Worm (Caenorhabditis elegans) whole organism, L1 larva: ENCODE data around the gene toh-1.
A peak's percentile ranks its signal among the peaks of the same experiment; 100 is the strongest.

Source experiments
- C04F5.9 ChIP-seq: sonication (generic microtip); optimal IDR thresholded peaks from 2 replicates; lab custom pipeline; 2016; ENCODE audit warnings: missing genetic modification characterization, missing compliant biosample characterization
- C16A3.4 ChIP-seq: fragments of 150-350 bp; optimal IDR thresholded peaks from 2 replicates; lab custom pipeline; 2014; ENCODE audit warnings: missing biosample characterization, missing genetic modification characterization
- C34B4.2 ChIP-seq: sonication (generic microtip); optimal IDR thresholded peaks from 2 replicates; lab custom pipeline; 2017; ENCODE audit warnings: mild to moderate bottlenecking, missing genetic modification characterization, missing compliant biosample characterization
- Y116A8C.19 ChIP-seq: sonication (generic microtip); optimal IDR thresholded peaks from 2 replicates; lab custom pipeline; 2016; ENCODE audit warnings: missing compliant biosample characterization, missing genetic modification characterization, borderline replicate concordance
- alr-1 ChIP-seq: fragments of 200-800 bp; sonication (Bioruptor generic); optimal IDR thresholded peaks from 2 replicates; lab custom pipeline; 2018; ENCODE audit warnings: borderline replicate concordance, mild to moderate bottlenecking, missing genetic modification characterization, missing compliant biosample characterization
- blmp-1 ChIP-seq: fragments of 150-350 bp; optimal IDR thresholded peaks from 2 replicates; lab custom pipeline; 2014; ENCODE audit warnings: missing biosample characterization, missing genetic modification characterization
- ceh-90 ChIP-seq: sonication (generic microtip); optimal IDR thresholded peaks from 2 replicates; lab custom pipeline; 2016; ENCODE audit warnings: missing genetic modification characterization, missing compliant biosample characterization
- dsc-1 ChIP-seq: sonication (generic microtip); optimal IDR thresholded peaks from 2 replicates; lab custom pipeline; 2016; ENCODE audit warnings: mild to moderate bottlenecking, missing genetic modification characterization, missing compliant biosample characterization
- efl-1 ChIP-seq, 4 experiments: fragments of 150-350 bp; optimal IDR thresholded peaks in 3 of 4; peaks in 1 of 4; 1 replicate in 1 of 4; 2 replicates in 3 of 4; lab custom pipeline; 2014; ENCODE audit warnings: missing biosample characterization in 2 of 4, missing genetic modification characterization in 2 of 4, missing genetic modification reagents in 2 of 4
- egl-27 ChIP-seq, 2 experiments: fragments of 150-350 bp in 1 of 2; sonication (generic microtip); optimal IDR thresholded peaks; 3 replicates each; lab custom pipeline; 2017 to 2018; ENCODE audit warnings: missing biosample characterization in 2 of 2, missing genetic modification characterization in 2 of 2, missing genetic modification reagents in 2 of 2
- elt-2 ChIP-seq: sonication (generic microtip); optimal IDR thresholded peaks from 2 replicates; lab custom pipeline; 2016; ENCODE audit warnings: missing genetic modification characterization, mild to moderate bottlenecking, inconsistent platforms, missing compliant biosample characterization, missing genetic modification reagents
- ets-5 ChIP-seq: fragments of 200-800 bp; sonication (Bioruptor generic); IDR thresholded peaks from 2 replicates; pipeline ENCODE4 v1.3.6; 2022; ENCODE audit warnings: missing genetic modification characterization, missing compliant biosample characterization
- grh-1 ChIP-seq: fragments of 200-800 bp; sonication (Bioruptor generic); IDR thresholded peaks from 2 replicates; pipeline ENCODE4 v1.3.6; 2022; ENCODE audit warnings: missing genetic modification reagents, missing genetic modification characterization, missing compliant biosample characterization
- hlh-17 ChIP-seq: fragments of 200-800 bp; sonication (Bioruptor generic); optimal IDR thresholded peaks from 2 replicates; lab custom pipeline; 2018; ENCODE audit warnings: missing genetic modification characterization, mild to moderate bottlenecking, missing compliant biosample characterization, moderate library complexity, borderline replicate concordance
- hlh-4 ChIP-seq: sonication (generic microtip); optimal IDR thresholded peaks from 2 replicates; lab custom pipeline; 2016; ENCODE audit warnings: mild to moderate bottlenecking, missing genetic modification characterization, missing compliant biosample characterization
- hpl-2 ChIP-seq: fragments of 150-350 bp; optimal IDR thresholded peaks from 2 replicates; lab custom pipeline; 2014; ENCODE audit warnings: missing biosample characterization, missing genetic modification reagents, missing genetic modification characterization
- isw-1 ChIP-seq: fragments of 200-800 bp; sonication (Bioruptor generic); IDR thresholded peaks from 2 replicates; pipeline ENCODE4 v1.3.6; 2022; ENCODE audit warnings: missing genetic modification characterization, missing compliant biosample characterization
- lin-13 ChIP-seq: fragments of 150-350 bp; optimal IDR thresholded peaks from 2 replicates; lab custom pipeline; 2014; ENCODE audit warnings: missing biosample characterization, missing genetic modification reagents, missing genetic modification characterization
- lin-14 ChIP-seq: fragments of 200-800 bp; sonication (Bioruptor generic); optimal IDR thresholded peaks from 2 replicates; lab custom pipeline; 2018; ENCODE audit warnings: mild to moderate bottlenecking, missing genetic modification characterization, moderate library complexity, missing compliant biosample characterization
- lin-35 ChIP-seq, 2 experiments: fragments of 150-350 bp; optimal IDR thresholded peaks; 2 replicates each; lab custom pipeline; 2014; ENCODE audit warnings: missing biosample characterization in 2 of 2, missing genetic modification characterization in 2 of 2, missing genetic modification reagents in 2 of 2
- lin-39 ChIP-seq: fragments of 150-350 bp; optimal IDR thresholded peaks from 2 replicates; lab custom pipeline; 2014; ENCODE audit warnings: missing biosample characterization, missing genetic modification reagents, missing genetic modification characterization
- lir-3 ChIP-seq: sonication (generic microtip); optimal IDR thresholded peaks from 2 replicates; lab custom pipeline; 2016; ENCODE audit warnings: mild to moderate bottlenecking, missing genetic modification characterization, moderate library complexity, missing compliant biosample characterization; ENCODE audit not compliant: poor library complexity
- lsy-2 ChIP-seq, 2 experiments: fragments of 150-350 bp; optimal IDR thresholded peaks; 2 replicates each; lab custom pipeline; 2014; ENCODE audit warnings: missing biosample characterization in 2 of 2, missing genetic modification characterization in 2 of 2
- mdl-1 ChIP-seq, 2 experiments: fragments of 150-350 bp; optimal IDR thresholded peaks; 2 replicates each; lab custom pipeline; 2014 to 2017; ENCODE audit warnings: missing biosample characterization in 2 of 2, missing genetic modification characterization in 2 of 2, inconsistent platforms in 1 of 2
- mep-1 ChIP-seq: fragments of 150-350 bp; optimal IDR thresholded peaks from 2 replicates; lab custom pipeline; 2014; ENCODE audit warnings: missing biosample characterization, missing genetic modification characterization
- nhr-11 ChIP-seq: fragments of 150-350 bp; optimal IDR thresholded peaks from 2 replicates; lab custom pipeline; 2014; ENCODE audit warnings: missing biosample characterization, missing genetic modification characterization
- nhr-19 ChIP-seq: fragments of 200-800 bp; sonication (Bioruptor generic); conservative IDR thresholded peaks from 2 replicates; pipeline ENCODE4 v1.3.6; 2022; ENCODE audit warnings: missing genetic modification characterization, missing compliant biosample characterization
- nhr-20 ChIP-seq: sonication (generic microtip); optimal IDR thresholded peaks from 2 replicates; lab custom pipeline; 2016; ENCODE audit warnings: mild to moderate bottlenecking, missing genetic modification characterization, missing compliant biosample characterization
- nhr-237 ChIP-seq: fragments of 150-350 bp; optimal IDR thresholded peaks from 2 replicates; lab custom pipeline; 2014; ENCODE audit warnings: missing biosample characterization, missing genetic modification characterization
- nhr-47 ChIP-seq: sonication (generic microtip); optimal IDR thresholded peaks from 2 replicates; lab custom pipeline; 2016; ENCODE audit warnings: mild to moderate bottlenecking, missing genetic modification characterization, moderate library complexity, missing compliant biosample characterization
- nhr-71 ChIP-seq: sonication (generic microtip); optimal IDR thresholded peaks from 2 replicates; lab custom pipeline; 2016; ENCODE audit warnings: mild to moderate bottlenecking, missing genetic modification characterization, moderate library complexity, missing compliant biosample characterization
- nhr-84 ChIP-seq: sonication (generic microtip); optimal IDR thresholded peaks from 2 replicates; lab custom pipeline; 2017; ENCODE audit warnings: missing biosample characterization, missing genetic modification characterization
- nhr-90 ChIP-seq: sonication (generic microtip); optimal IDR thresholded peaks from 2 replicates; lab custom pipeline; 2016; ENCODE audit warnings: mild to moderate bottlenecking, missing genetic modification characterization, missing compliant biosample characterization; ENCODE audit not compliant: poor library complexity
- pag-3 ChIP-seq: sonication (generic microtip); optimal IDR thresholded peaks from 2 replicates; lab custom pipeline; 2017; ENCODE audit warnings: missing genetic modification characterization, mild to moderate bottlenecking, missing compliant biosample characterization, antibody characterized with exemption, borderline replicate concordance; ENCODE audit not compliant: insufficient read depth
- pax-3 ChIP-seq: fragments of 200-800 bp; sonication (Bioruptor generic); optimal IDR thresholded peaks from 2 replicates; lab custom pipeline; 2018; ENCODE audit warnings: mild to moderate bottlenecking, missing genetic modification characterization, moderate library complexity, missing compliant biosample characterization
- rnt-1 ChIP-seq: sonication (generic microtip); optimal IDR thresholded peaks from 2 replicates; lab custom pipeline; 2016; ENCODE audit warnings: mild to moderate bottlenecking, missing genetic modification characterization, moderate library complexity, missing compliant biosample characterization
- snu-23 ChIP-seq: sonication (generic microtip); optimal IDR thresholded peaks from 2 replicates; lab custom pipeline; 2016; ENCODE audit warnings: missing genetic modification characterization, missing compliant biosample characterization
- sox-4 ChIP-seq: sonication (generic microtip); optimal IDR thresholded peaks from 2 replicates; lab custom pipeline; 2016; ENCODE audit warnings: missing genetic modification characterization, missing compliant biosample characterization
- sup-37 ChIP-seq: fragments of 200-800 bp; sonication (Bioruptor generic); optimal IDR thresholded peaks from 2 replicates; lab custom pipeline; 2018; ENCODE audit warnings: mild to moderate bottlenecking, missing genetic modification characterization, missing compliant biosample characterization
- tlp-1 ChIP-seq: fragments of 150-350 bp; optimal IDR thresholded peaks from 2 replicates; lab custom pipeline; 2014; ENCODE audit warnings: missing biosample characterization, missing genetic modification characterization
- unc-130 ChIP-seq: fragments of 150-350 bp; optimal IDR thresholded peaks from 2 replicates; lab custom pipeline; 2017; ENCODE audit warnings: missing biosample characterization, missing genetic modification characterization, inconsistent platforms
- unc-86 ChIP-seq: sonication (generic microtip); optimal IDR thresholded peaks from 2 replicates; lab custom pipeline; 2016; ENCODE audit warnings: missing genetic modification characterization, missing compliant biosample characterization
- unc-98 ChIP-seq: fragments of 200-800 bp; sonication (Bioruptor generic); IDR thresholded peaks from 2 replicates; pipeline ENCODE4 v1.3.6; 2022; ENCODE audit warnings: missing genetic modification characterization, missing compliant biosample characterization
- vab-15 ChIP-seq: sonication (generic microtip); optimal IDR thresholded peaks from 2 replicates; lab custom pipeline; 2017; ENCODE audit warnings: missing genotype, mild to moderate bottlenecking, missing genetic modification characterization, missing compliant biosample characterization
- xbp-1 ChIP-seq: sonication (generic microtip); optimal IDR thresholded peaks from 2 replicates; lab custom pipeline; 2016; ENCODE audit warnings: missing genetic modification characterization, missing compliant biosample characterization
- zag-1 ChIP-seq: fragments of 150-350 bp; optimal IDR thresholded peaks from 2 replicates; lab custom pipeline; 2014; ENCODE audit warnings: missing biosample characterization, missing genetic modification characterization
- ztf-4 ChIP-seq: fragments of 150-350 bp; optimal IDR thresholded peaks from 2 replicates; lab custom pipeline; 2014; ENCODE audit warnings: missing biosample characterization, missing genetic modification characterization

Gene toh-1

ce11 chrIII:3783914-3784313 lies 24.9 kb downstream of the toh-1 start:
- no peak for TF ChIP-seq xbp-1 (tag; lab: Kevin White, UChicago)
- peak; percentile 39 for TF ChIP-seq lin-14 (GFP tag; lab: Kevin White, UChicago)
- TF ChIP-seq rnt-1: peak; percentile 4

ce11 chrIII:3782853-3783252 lies 26.0 kb downstream of the toh-1 start:
- TF ChIP-seq C04F5.9 (tag; lab: Kevin White, UChicago): no peak
- no peak for TF ChIP-seq lin-39 (tag; lab: Kevin White, UChicago)
- no peak for TF ChIP-seq alr-1 (tag; lab: Kevin White, UChicago)
- TF ChIP-seq unc-130: peak; percentile 27
- peak; percentile 20 for TF ChIP-seq mep-1
- TF ChIP-seq pax-3 (tag; lab: Kevin White, UChicago): no peak
- TF ChIP-seq hlh-4 (tag; lab: Kevin White, UChicago): no peak
- peak in 1 of 2 experiments; percentile 21 for TF ChIP-seq efl-1 (optimal IDR thresholded peaks at IDR 0.05; lab: Kevin White, UChicago)
- TF ChIP-seq efl-1 (GFP tag; optimal IDR thresholded peaks at IDR 0.05 in 1 of 2; lab: Kevin White, UChicago): no peak
- TF ChIP-seq ets-5 (GFP tag; lab: Robert Waterston, UW): no peak
- TF ChIP-seq egl-27 (tag; optimal IDR thresholded peaks at IDR 0.05; lab: Kevin White, UChicago): no peak
- TF ChIP-seq zag-1: no peak
- TF ChIP-seq pag-3 (tag; lab: Kevin White, UChicago): no peak
- peak; percentile 43 for TF ChIP-seq nhr-20 (tag; lab: Kevin White, UChicago)
- no peak for TF ChIP-seq nhr-84 (tag; lab: Kevin White, UChicago)
- no peak for TF ChIP-seq sox-4 (tag; lab: Kevin White, UChicago)
- peak; percentile 53 for TF ChIP-seq nhr-19 (GFP tag; lab: Robert Waterston, UW)
- TF ChIP-seq elt-2 (tag; lab: Kevin White, UChicago): no peak
- TF ChIP-seq C34B4.2 (tag; lab: Kevin White, UChicago): no peak
- TF ChIP-seq lin-14 (GFP tag; lab: Kevin White, UChicago): peak; percentile 73
- no peak for TF ChIP-seq dsc-1 (tag; lab: Kevin White, UChicago)
- TF ChIP-seq C16A3.4 (tag; lab: Kevin White, UChicago): peak; percentile 14
- TF ChIP-seq grh-1: no peak
- no peak for TF ChIP-seq hlh-17 (GFP tag; lab: Kevin White, UChicago)
- TF ChIP-seq Y116A8C.19 (tag; lab: Kevin White, UChicago): no peak
- TF ChIP-seq snu-23: peak; percentile 59
- peak; percentile 8 for TF ChIP-seq nhr-11 (tag; lab: Kevin White, UChicago)
- peak; percentile 75 for TF ChIP-seq rnt-1
- no peak for TF ChIP-seq nhr-237 (tag; lab: Kevin White, UChicago)
- TF ChIP-seq lsy-2 (tag; optimal IDR thresholded peaks at IDR 0.05; lab: Kevin White, UChicago): peak; percentile 19 to 74
- TF ChIP-seq lin-35 (GFP tag; optimal IDR thresholded peaks at IDR 0.05; lab: Kevin White, UChicago): no peak
- TF ChIP-seq vab-15 (tag; lab: Kevin White, UChicago): peak; percentile 31
- peak; percentile 76 for TF ChIP-seq nhr-71 (tag; lab: Kevin White, UChicago)
- TF ChIP-seq isw-1 (GFP tag; lab: Robert Waterston, UW): no peak
- no peak for TF ChIP-seq sup-37
- TF ChIP-seq nhr-47 (tag; lab: Kevin White, UChicago): no peak
- no peak for TF ChIP-seq lin-13 (GFP tag; lab: Kevin White, UChicago)

DNA sequence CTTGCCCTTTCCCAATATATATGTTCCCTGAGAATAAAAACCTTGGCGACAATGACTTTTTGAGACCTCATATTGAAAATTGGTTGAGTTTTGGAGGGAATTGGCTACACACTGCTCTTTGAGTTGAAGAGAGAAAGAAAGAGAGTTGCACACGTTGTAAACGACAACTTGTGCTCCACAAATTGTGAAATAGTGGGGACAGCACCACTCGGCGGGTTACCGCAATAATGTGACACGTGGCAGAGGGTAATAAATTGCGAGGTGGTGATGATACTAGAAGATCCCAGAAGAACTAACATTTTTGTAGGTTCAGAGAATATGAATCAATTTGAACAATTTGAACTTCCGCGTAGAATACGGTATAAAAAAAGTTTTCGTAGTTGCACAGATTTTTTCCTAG lies 27.0 kb downstream of the toh-1 start:
- TF ChIP-seq hpl-2: no peak
- no peak for TF ChIP-seq nhr-47 (tag; lab: Kevin White, UChicago)
- TF ChIP-seq nhr-84 (tag; lab: Kevin White, UChicago): no peak
- no peak for TF ChIP-seq ztf-4
- peak; percentile 8 to 20 for TF ChIP-seq lsy-2 (tag; optimal IDR thresholded peaks at IDR 0.05; lab: Kevin White, UChicago)
- peak in 1 of 2 experiments; percentile 46 for TF ChIP-seq mdl-1 (tag; optimal IDR thresholded peaks at IDR 0.05; lab: Kevin White, UChicago)
- TF ChIP-seq isw-1 (GFP tag; lab: Robert Waterston, UW): no peak
- no peak for TF ChIP-seq lin-35 (GFP tag; optimal IDR thresholded peaks at IDR 0.05; lab: Kevin White, UChicago)
- TF ChIP-seq xbp-1 (tag; lab: Kevin White, UChicago): no peak
- no peak for TF ChIP-seq tlp-1 (tag; lab: Kevin White, UChicago)
- no peak for TF ChIP-seq nhr-90 (tag; lab: Kevin White, UChicago)
- no peak for TF ChIP-seq C34B4.2 (tag; lab: Kevin White, UChicago)
- no peak for TF ChIP-seq lir-3 (tag; lab: Kevin White, UChicago)
- TF ChIP-seq ceh-90 (tag; lab: Kevin White, UChicago): no peak
- TF ChIP-seq unc-86 (tag; lab: Kevin White, UChicago): no peak
- no peak for TF ChIP-seq sup-37
- peak; percentile 66 for TF ChIP-seq rnt-1
- no peak for TF ChIP-seq blmp-1 (tag; lab: Kevin White, UChicago)
- TF ChIP-seq unc-98 (GFP tag; lab: Robert Waterston, UW): no peak
- TF ChIP-seq snu-23: peak; percentile 21
- TF ChIP-seq lin-14 (GFP tag; lab: Kevin White, UChicago): peak; percentile 52
- TF ChIP-seq pag-3 (tag; lab: Kevin White, UChicago): no peak
